Fruit fly (Drosophila melanogaster): ENCODE results near the gene m.

- TF ChIP-seq Hr78 (GFP tag; optimal IDR thresholded peaks at IDR 0.05) = no peak
- TF ChIP-seq h (GFP tag; optimal IDR thresholded peaks at IDR 0.05) = no peak
- no peak for TF ChIP-seq br (GFP tag; optimal IDR thresholded peaks at IDR 0.05)
- no peak for TF ChIP-seq Hnf4 (GFP tag; optimal IDR thresholded peaks at IDR 0.05)
- no peak for TF ChIP-seq fru (GFP tag; optimal IDR thresholded peaks at IDR 0.05)
- TF ChIP-seq Dfd (GFP tag; optimal IDR thresholded peaks at IDR 0.05) = no peak
- no peak for TF ChIP-seq lola (GFP tag; optimal IDR thresholded peaks at IDR 0.05)
- no peak for TF ChIP-seq psq (GFP tag; optimal IDR thresholded peaks at IDR 0.05)
- no peak for TF ChIP-seq OdsH (GFP tag; optimal IDR thresholded peaks at IDR 0.05)
- TF ChIP-seq pan (optimal IDR thresholded peaks at IDR 0.05) = no peak
- TF ChIP-seq Dif (GFP tag; optimal IDR thresholded peaks at IDR 0.05; ENCODE audit: partially characterized antibody) = no peak
- TF ChIP-seq jim (GFP tag; optimal IDR thresholded peaks at IDR 0.05) = no peak
Observed at dm6 chrX:11799931-11800330, 45.9 kb downstream of the m start.

Data from whole organism, wandering third instar larva.